Fruit fly (Drosophila melanogaster): Measurements from ENCODE around the gene CG31495.
A peak's percentile ranks its signal among the peaks of the same experiment; 100 is the strongest.

Gene CG31495

dm6 chr3R:13850992-13851391 lies 11.3 kb upstream of the CG31495 start:
- TF ChIP-seq tj (GFP tag; optimal IDR thresholded peaks at IDR 0.05) = no peak
- TF ChIP-seq CG7101 (tag; optimal IDR thresholded peaks at IDR 0.05) = no peak
- no peak for TF ChIP-seq cic (GFP tag; optimal IDR thresholded peaks at IDR 0.05)
- no peak for TF ChIP-seq bab1 (GFP tag; optimal IDR thresholded peaks at IDR 0.05)

dm6 chr3R:13849327-13849726 lies 9.6 kb upstream of the CG31495 start:
- no peak for TF ChIP-seq CG7101 (tag; optimal IDR thresholded peaks at IDR 0.05)
- no peak for TF ChIP-seq toe (GFP tag; optimal IDR thresholded peaks at IDR 0.05)

- TF ChIP-seq ovo (GFP tag; optimal IDR thresholded peaks at IDR 0.05) = no peak
- TF ChIP-seq cic (GFP tag; optimal IDR thresholded peaks at IDR 0.05) = no peak
- TF ChIP-seq CG7101 (tag; optimal IDR thresholded peaks at IDR 0.05) = no peak
- no peak for TF ChIP-seq CG11617 (GFP tag; optimal IDR thresholded peaks at IDR 0.05)
These were observed 8.5 kb upstream of the CG31495 start for dm6 chr3R:13848272-13848671.

- no peak for TF ChIP-seq tj (GFP tag; optimal IDR thresholded peaks at IDR 0.05)
- no peak for TF ChIP-seq Mnt (GFP tag; optimal IDR thresholded peaks at IDR 0.05)
- no peak for TF ChIP-seq ovo (GFP tag; optimal IDR thresholded peaks at IDR 0.05)
- TF ChIP-seq CG11617 (GFP tag; optimal IDR thresholded peaks at IDR 0.05) = no peak
- TF ChIP-seq Clk (GFP tag; optimal IDR thresholded peaks at IDR 0.05) = no peak
- TF ChIP-seq CG5204 (GFP tag; optimal IDR thresholded peaks at IDR 0.05) = no peak
- TF ChIP-seq CG1620 (GFP tag; optimal IDR thresholded peaks at IDR 0.05) = no peak
- no peak for TF ChIP-seq bab1 (GFP tag; optimal IDR thresholded peaks at IDR 0.05)
- TF ChIP-seq toe (GFP tag; optimal IDR thresholded peaks at IDR 0.05) = no peak
- TF ChIP-seq cnc (optimal IDR thresholded peaks at IDR 0.05) = no peak
- TF ChIP-seq Hr96 (GFP tag; optimal IDR thresholded peaks at IDR 0.05) = no peak
- TF ChIP-seq kay (GFP tag; ENCODE audit: borderline replicate concordance) = no peak
- no peak for TF ChIP-seq CG33017 (tag; optimal IDR thresholded peaks at IDR 0.05)
- no peak for TF ChIP-seq CG12768 (GFP tag; optimal IDR thresholded peaks at IDR 0.05)
- no peak for TF ChIP-seq CG14711 (tag; optimal IDR thresholded peaks at IDR 0.05)
- no peak for TF ChIP-seq Crg-1 (GFP tag; optimal IDR thresholded peaks at IDR 0.05)
- TF ChIP-seq cic (GFP tag; optimal IDR thresholded peaks at IDR 0.05) = no peak
- no peak for TF ChIP-seq pad (GFP tag; optimal IDR thresholded peaks at IDR 0.05)
These were observed 7.6 kb upstream of the CG31495 start for dm6 chr3R:13847289-13847688.

- TF ChIP-seq Hr96 (GFP tag; optimal IDR thresholded peaks at IDR 0.05) (no peak), kay (GFP tag; ENCODE audit: borderline replicate concordance) (no peak), cic (GFP tag; optimal IDR thresholded peaks at IDR 0.05) (no peak), CG7101 (tag; optimal IDR thresholded peaks at IDR 0.05) (no peak), CG14711 (tag; optimal IDR thresholded peaks at IDR 0.05) (no peak), CG1620 (GFP tag; optimal IDR thresholded peaks at IDR 0.05) (no peak), pad (GFP tag; optimal IDR thresholded peaks at IDR 0.05) (no peak), CG5204 (GFP tag; optimal IDR thresholded peaks at IDR 0.05) (no peak)
These were observed 6.2 kb upstream of the CG31495 start for dm6 chr3R:13845926-13846325.

dm6 chr3R:13845250-13845699 lies 5.5 kb upstream of the CG31495 start:
- no peak for TF ChIP-seq ovo (GFP tag; optimal IDR thresholded peaks at IDR 0.05)
- no peak for TF ChIP-seq Hr96 (GFP tag; optimal IDR thresholded peaks at IDR 0.05)
- no peak for TF ChIP-seq Clk (GFP tag; optimal IDR thresholded peaks at IDR 0.05)
- TF ChIP-seq pad (GFP tag; optimal IDR thresholded peaks at IDR 0.05) = no peak
- TF ChIP-seq CG1620 (GFP tag; optimal IDR thresholded peaks at IDR 0.05) = no peak
- TF ChIP-seq CG12768 (GFP tag; optimal IDR thresholded peaks at IDR 0.05) = no peak
- no peak for TF ChIP-seq CG14711 (tag; optimal IDR thresholded peaks at IDR 0.05)
- TF ChIP-seq CG7045 (GFP tag; optimal IDR thresholded peaks at IDR 0.05) = no peak
- TF ChIP-seq tj (GFP tag; optimal IDR thresholded peaks at IDR 0.05) = no peak
- TF ChIP-seq cnc (optimal IDR thresholded peaks at IDR 0.05) = no peak
- TF ChIP-seq Crg-1 (GFP tag; optimal IDR thresholded peaks at IDR 0.05) = no peak
- no peak for TF ChIP-seq bab1 (GFP tag; optimal IDR thresholded peaks at IDR 0.05)

DNA sequence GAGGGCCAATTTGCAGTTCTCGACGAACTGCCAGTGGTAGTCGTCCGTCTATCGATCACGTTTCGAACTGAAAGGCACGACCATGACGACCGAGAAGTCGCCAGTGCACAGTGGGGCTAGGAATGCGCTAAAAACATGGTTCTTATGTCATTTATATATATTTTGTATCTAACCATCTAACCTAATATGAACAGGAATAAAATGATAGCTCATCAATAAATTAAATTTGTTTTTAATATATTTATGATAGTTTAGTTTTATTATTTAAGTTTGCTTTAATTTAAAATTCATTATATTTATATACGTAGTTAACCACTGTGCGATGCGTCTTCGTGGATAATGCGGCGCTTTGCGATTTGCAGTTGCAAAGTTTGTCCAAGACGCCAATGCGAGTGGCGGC lies 3.9 kb upstream of the CG31495 start:
- TF ChIP-seq kay (GFP tag; ENCODE audit: borderline replicate concordance) (no peak), pad (GFP tag; optimal IDR thresholded peaks at IDR 0.05) (no peak), ovo (GFP tag; optimal IDR thresholded peaks at IDR 0.05) (no peak), Crg-1 (GFP tag; optimal IDR thresholded peaks at IDR 0.05) (no peak)

dm6 chr3R:13842532-13842931 lies 2.8 kb upstream of the CG31495 start:
- no peak for TF ChIP-seq Mnt (GFP tag; optimal IDR thresholded peaks at IDR 0.05)
- TF ChIP-seq kay (GFP tag; ENCODE audit: borderline replicate concordance) = peak; percentile 12
- TF ChIP-seq bab1 (GFP tag; optimal IDR thresholded peaks at IDR 0.05) = no peak

DNA sequence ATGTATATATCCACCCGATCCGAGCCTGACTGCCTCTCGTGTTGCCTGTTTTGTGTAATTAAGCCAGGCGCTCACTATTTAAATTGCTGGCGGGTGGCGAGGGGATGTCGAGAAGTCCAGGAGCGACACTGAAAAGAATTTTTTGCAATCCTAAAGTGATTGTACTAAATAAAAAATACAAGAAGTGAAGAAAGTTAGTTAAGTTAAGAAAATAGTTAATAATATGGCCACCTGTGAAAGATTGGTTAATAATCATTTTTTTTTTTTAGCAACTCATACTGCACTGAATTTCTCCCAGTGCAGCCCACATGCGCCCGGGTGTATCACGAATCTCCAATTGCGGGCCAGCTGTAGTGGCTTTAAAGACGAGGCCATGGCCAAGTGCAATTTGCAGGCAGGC lies 1.2 kb upstream of the CG31495 start:
- no peak for TF ChIP-seq CG1620 (GFP tag; optimal IDR thresholded peaks at IDR 0.05)
- TF ChIP-seq pad (GFP tag; optimal IDR thresholded peaks at IDR 0.05) = no peak
